Fruit fly (Drosophila melanogaster): ENCODE results near the gene CG6951.

The CG6951 gene

dm6 chr3L:20281254-20281653 lies 40.2 kb downstream of the CG6951 start:
- TF ChIP-seq psq (optimal IDR thresholded peaks at IDR 0.05) (no peak), Dll (optimal IDR thresholded peaks at IDR 0.05) (no peak), usp (GFP tag; optimal IDR thresholded peaks at IDR 0.05) (no peak), CG8478 (optimal IDR thresholded peaks at IDR 0.05) (no peak), EcR (GFP tag; optimal IDR thresholded peaks at IDR 0.05) (no peak), pan (optimal IDR thresholded peaks at IDR 0.05) (no peak)

- no peak for TF ChIP-seq usp (GFP tag; optimal IDR thresholded peaks at IDR 0.05)
- no peak for TF ChIP-seq psq (optimal IDR thresholded peaks at IDR 0.05)
- no peak for TF ChIP-seq Dll (optimal IDR thresholded peaks at IDR 0.05)
- TF ChIP-seq CG8478 (optimal IDR thresholded peaks at IDR 0.05): no peak
- TF ChIP-seq EcR (GFP tag; optimal IDR thresholded peaks at IDR 0.05): no peak
- TF ChIP-seq pan (optimal IDR thresholded peaks at IDR 0.05): no peak
These were observed 46.0 kb downstream of the CG6951 start for dm6 chr3L:20287046-20287445.

All from whole organism.